Fruit fly (Drosophila melanogaster) S2 (cell line): ENCODE measurements around the gene Ir67c.

Experiments used
- CG8478 ChIP-seq: fragments of >200 bp; optimal IDR thresholded peaks from 2 replicates; lab custom pipeline; 2018
- CTCF ChIP-seq, 2 experiments: fragments of >200 bp; optimal IDR thresholded peaks; 2 replicates each; lab custom pipeline; 2018

Ir67c gene

DNA sequence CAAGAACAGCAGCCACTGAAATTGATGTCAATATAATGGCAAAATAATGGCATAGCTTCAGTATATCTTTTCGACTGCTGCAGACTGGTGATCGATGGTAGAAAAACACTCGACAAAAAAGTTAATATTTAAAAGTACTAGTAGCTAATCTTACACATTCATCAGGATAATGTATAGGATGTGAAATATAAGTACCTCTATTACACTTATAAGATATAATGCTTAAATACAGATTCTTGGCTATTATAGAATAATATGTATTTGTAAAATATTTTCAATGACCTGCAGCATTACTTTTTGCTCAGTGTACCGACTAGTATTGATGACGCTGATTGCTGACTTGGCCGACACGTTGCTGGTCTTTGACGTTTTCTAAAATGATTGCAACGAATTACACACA lies 47.7 kb downstream of the Ir67c start:
- TF ChIP-seq CG8478 (lab: Kevin White, UChicago) (no peak), CTCF (optimal IDR thresholded peaks at IDR 0.05; lab: Kevin White, UChicago) (no peak)

DNA sequence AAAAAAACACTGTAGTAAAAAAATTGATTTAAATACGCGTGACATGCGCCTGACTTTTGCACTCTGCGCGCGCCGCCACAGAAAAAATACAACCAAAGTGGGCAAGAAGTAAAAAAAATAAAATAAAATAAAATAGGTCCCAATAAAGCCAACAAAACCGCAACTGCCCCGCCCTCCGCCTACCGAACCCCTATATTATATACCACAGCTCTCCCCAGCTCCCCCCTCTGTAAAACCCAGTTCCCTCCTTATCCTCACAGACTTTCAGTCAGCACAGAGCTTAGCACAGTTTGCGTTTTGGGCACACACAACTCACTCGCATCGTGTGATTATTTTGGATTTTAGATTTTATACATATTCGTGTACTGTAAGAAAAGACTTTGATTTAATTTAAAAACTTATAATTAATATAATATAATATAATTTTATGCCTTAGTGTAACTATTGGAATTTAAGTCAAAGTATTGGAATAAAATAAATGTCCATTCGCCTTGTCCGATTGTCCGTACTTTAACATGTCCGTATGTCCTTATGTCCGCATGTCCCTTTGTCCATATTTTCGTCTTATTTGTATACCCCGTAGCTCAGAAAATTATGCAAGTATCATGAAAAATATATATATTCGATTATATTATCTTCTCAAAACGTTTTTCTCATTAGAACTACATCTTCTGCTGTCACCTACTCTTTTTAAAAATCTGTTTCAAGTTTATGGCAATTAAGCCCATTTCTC lies 49.0 kb downstream of the Ir67c start:
- TF ChIP-seq CG8478 (lab: Kevin White, UChicago) (no peak), CTCF (optimal IDR thresholded peaks at IDR 0.05; lab: Kevin White, UChicago) (no peak)

DNA sequence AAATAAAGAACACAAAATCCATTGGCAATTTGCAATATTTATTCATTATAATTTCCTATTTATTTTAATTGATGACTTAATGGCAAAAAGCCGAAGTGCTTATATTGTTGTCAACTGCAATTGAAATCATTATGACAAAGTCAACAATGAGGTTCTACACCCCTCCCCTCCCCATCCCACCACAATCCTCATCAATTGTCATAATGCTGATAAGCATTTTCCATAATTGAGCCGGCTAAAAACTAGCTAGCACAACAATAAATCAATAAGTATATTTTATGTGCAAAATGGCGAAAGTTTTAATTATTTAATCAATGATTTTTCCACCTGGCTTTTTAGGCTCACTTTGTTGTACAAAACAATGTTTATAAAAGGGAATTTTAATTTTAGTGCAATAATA lies 51.0 kb downstream of the Ir67c start:
- no peak for TF ChIP-seq CTCF (optimal IDR thresholded peaks at IDR 0.05; lab: Kevin White, UChicago)
- TF ChIP-seq CG8478 (lab: Kevin White, UChicago) = no peak
